Worm (Caenorhabditis elegans) whole organism, L1 larva: ENCODE results near the gene F16G10.7.

ENCODE experiments used
- C04F5.9 ChIP-seq: sonication (generic microtip); optimal IDR thresholded peaks from 2 replicates; lab custom pipeline; 2016; ENCODE audit warnings: missing genetic modification characterization, missing compliant biosample characterization
- C34B4.2 ChIP-seq: sonication (generic microtip); optimal IDR thresholded peaks from 2 replicates; lab custom pipeline; 2017; ENCODE audit warnings: mild to moderate bottlenecking, missing genetic modification characterization, missing compliant biosample characterization
- F16B12.6 ChIP-seq: fragments of 150-350 bp; optimal IDR thresholded peaks from 2 replicates; lab custom pipeline; 2014; ENCODE audit warnings: missing biosample characterization, missing genetic modification characterization
- aha-1 ChIP-seq: fragments of 150-350 bp; optimal IDR thresholded peaks from 2 replicates; lab custom pipeline; 2014; ENCODE audit warnings: missing biosample characterization, missing genetic modification characterization
- aly-2 ChIP-seq: fragments of 150-350 bp; optimal IDR thresholded peaks from 2 replicates; lab custom pipeline; 2014; ENCODE audit warnings: missing biosample characterization, missing genetic modification characterization
- ama-1 ChIP-seq: fragments of 150-350 bp; optimal IDR thresholded peaks from 2 replicates; lab custom pipeline; 2014
- blmp-1 ChIP-seq: fragments of 150-350 bp; optimal IDR thresholded peaks from 2 replicates; lab custom pipeline; 2014; ENCODE audit warnings: missing biosample characterization, missing genetic modification characterization
- ceh-8 ChIP-seq: fragments of 200-800 bp; sonication (Bioruptor generic); optimal IDR thresholded peaks from 2 replicates; lab custom pipeline; 2018; ENCODE audit warnings: mild to moderate bottlenecking, missing genetic modification characterization, moderate library complexity, missing compliant biosample characterization
- ceh-90 ChIP-seq: sonication (generic microtip); optimal IDR thresholded peaks from 2 replicates; lab custom pipeline; 2016; ENCODE audit warnings: missing genetic modification characterization, missing compliant biosample characterization
- dpl-1 ChIP-seq, 3 experiments: fragments of 150-350 bp in 2 of 3; sonication (generic microtip) in 1 of 3; optimal IDR thresholded peaks; 2 replicates each; lab custom pipeline; 2014 to 2017; ENCODE audit warnings: missing biosample characterization in 3 of 3, missing genetic modification characterization in 3 of 3, missing genetic modification reagents in 3 of 3
- dsc-1 ChIP-seq: sonication (generic microtip); optimal IDR thresholded peaks from 2 replicates; lab custom pipeline; 2016; ENCODE audit warnings: mild to moderate bottlenecking, missing genetic modification characterization, missing compliant biosample characterization
- efl-1 ChIP-seq, 4 experiments: fragments of 150-350 bp; optimal IDR thresholded peaks in 3 of 4; peaks in 1 of 4; 1 replicate in 1 of 4; 2 replicates in 3 of 4; lab custom pipeline; 2014; ENCODE audit warnings: missing biosample characterization in 2 of 4, missing genetic modification characterization in 2 of 4, missing genetic modification reagents in 2 of 4
- efl-3 ChIP-seq: fragments of 200-800 bp; sonication (Bioruptor generic); optimal IDR thresholded peaks from 2 replicates; lab custom pipeline; 2018; ENCODE audit warnings: mild to moderate bottlenecking, missing genetic modification characterization, missing compliant biosample characterization
- egl-13 ChIP-seq: sonication (generic microtip); optimal IDR thresholded peaks from 2 replicates; lab custom pipeline; 2016; ENCODE audit warnings: missing genotype, missing genetic modification reagents, missing genetic modification characterization, missing compliant biosample characterization
- elt-2 ChIP-seq: sonication (generic microtip); optimal IDR thresholded peaks from 2 replicates; lab custom pipeline; 2016; ENCODE audit warnings: missing genetic modification characterization, mild to moderate bottlenecking, inconsistent platforms, missing compliant biosample characterization, missing genetic modification reagents
- fkh-10 ChIP-seq: sonication (generic microtip); optimal IDR thresholded peaks from 2 replicates; lab custom pipeline; 2017; ENCODE audit warnings: missing biosample characterization, missing genetic modification reagents, missing genetic modification characterization
- fkh-4 ChIP-seq: sonication (generic microtip); optimal IDR thresholded peaks from 2 replicates; lab custom pipeline; 2016; ENCODE audit warnings: missing compliant biosample characterization, missing genetic modification characterization, borderline replicate concordance
- hlh-17 ChIP-seq: fragments of 200-800 bp; sonication (Bioruptor generic); optimal IDR thresholded peaks from 2 replicates; lab custom pipeline; 2018; ENCODE audit warnings: missing genetic modification characterization, mild to moderate bottlenecking, missing compliant biosample characterization, moderate library complexity, borderline replicate concordance
- hpl-2 ChIP-seq: fragments of 150-350 bp; optimal IDR thresholded peaks from 2 replicates; lab custom pipeline; 2014; ENCODE audit warnings: missing biosample characterization, missing genetic modification reagents, missing genetic modification characterization
- irx-1 ChIP-seq: sonication (generic microtip); optimal IDR thresholded peaks from 2 replicates; lab custom pipeline; 2016; ENCODE audit warnings: missing genetic modification characterization, missing compliant biosample characterization
- jun-1 ChIP-seq: fragments of 150-350 bp; optimal IDR thresholded peaks from 2 replicates; lab custom pipeline; 2014; ENCODE audit warnings: missing biosample characterization, missing genetic modification reagents, missing genetic modification characterization
- lin-14 ChIP-seq: fragments of 200-800 bp; sonication (Bioruptor generic); optimal IDR thresholded peaks from 2 replicates; lab custom pipeline; 2018; ENCODE audit warnings: mild to moderate bottlenecking, missing genetic modification characterization, moderate library complexity, missing compliant biosample characterization
- lin-35 ChIP-seq, 2 experiments: fragments of 150-350 bp; optimal IDR thresholded peaks; 2 replicates each; lab custom pipeline; 2014; ENCODE audit warnings: missing biosample characterization in 2 of 2, missing genetic modification characterization in 2 of 2, missing genetic modification reagents in 2 of 2
- lin-39 ChIP-seq: fragments of 150-350 bp; optimal IDR thresholded peaks from 2 replicates; lab custom pipeline; 2014; ENCODE audit warnings: missing biosample characterization, missing genetic modification reagents, missing genetic modification characterization
- lir-3 ChIP-seq: sonication (generic microtip); optimal IDR thresholded peaks from 2 replicates; lab custom pipeline; 2016; ENCODE audit warnings: mild to moderate bottlenecking, missing genetic modification characterization, moderate library complexity, missing compliant biosample characterization; ENCODE audit not compliant: poor library complexity
- lsy-2 ChIP-seq, 2 experiments: fragments of 150-350 bp; optimal IDR thresholded peaks; 2 replicates each; lab custom pipeline; 2014; ENCODE audit warnings: missing biosample characterization in 2 of 2, missing genetic modification characterization in 2 of 2
- mab-9 ChIP-seq: fragments of 200-800 bp; sonication (Bioruptor generic); IDR thresholded peaks from 2 replicates; pipeline ENCODE4 v1.3.6; 2022; ENCODE audit warnings: missing genetic modification reagents, missing genetic modification characterization, missing compliant biosample characterization
- mdl-1 ChIP-seq, 2 experiments: fragments of 150-350 bp; optimal IDR thresholded peaks; 2 replicates each; lab custom pipeline; 2014 to 2017; ENCODE audit warnings: missing biosample characterization in 2 of 2, missing genetic modification characterization in 2 of 2, inconsistent platforms in 1 of 2
- mef-2 ChIP-seq: fragments of 150-350 bp; optimal IDR thresholded peaks from 2 replicates; lab custom pipeline; 2014; ENCODE audit warnings: missing biosample characterization, missing genetic modification characterization
- mep-1 ChIP-seq: fragments of 150-350 bp; optimal IDR thresholded peaks from 2 replicates; lab custom pipeline; 2014; ENCODE audit warnings: missing biosample characterization, missing genetic modification characterization
- nhr-20 ChIP-seq: sonication (generic microtip); optimal IDR thresholded peaks from 2 replicates; lab custom pipeline; 2016; ENCODE audit warnings: mild to moderate bottlenecking, missing genetic modification characterization, missing compliant biosample characterization
- nhr-28 ChIP-seq: fragments of 150-350 bp; optimal IDR thresholded peaks from 2 replicates; lab custom pipeline; 2014; ENCODE audit warnings: missing biosample characterization, missing genetic modification characterization
- nhr-47 ChIP-seq: sonication (generic microtip); optimal IDR thresholded peaks from 2 replicates; lab custom pipeline; 2016; ENCODE audit warnings: mild to moderate bottlenecking, missing genetic modification characterization, moderate library complexity, missing compliant biosample characterization
- nhr-71 ChIP-seq: sonication (generic microtip); optimal IDR thresholded peaks from 2 replicates; lab custom pipeline; 2016; ENCODE audit warnings: mild to moderate bottlenecking, missing genetic modification characterization, moderate library complexity, missing compliant biosample characterization
- nhr-76 ChIP-seq: sonication (generic microtip); optimal IDR thresholded peaks from 2 replicates; lab custom pipeline; 2017; ENCODE audit warnings: missing biosample characterization, missing genetic modification characterization
- nhr-84 ChIP-seq: sonication (generic microtip); optimal IDR thresholded peaks from 2 replicates; lab custom pipeline; 2017; ENCODE audit warnings: missing biosample characterization, missing genetic modification characterization
- nhr-85 ChIP-seq: sonication (generic microtip); peaks from one replicate; lab custom pipeline; 2016; ENCODE audit warnings: missing genetic modification characterization, inconsistent platforms, missing compliant biosample characterization
- nhr-90 ChIP-seq: sonication (generic microtip); optimal IDR thresholded peaks from 2 replicates; lab custom pipeline; 2016; ENCODE audit warnings: mild to moderate bottlenecking, missing genetic modification characterization, missing compliant biosample characterization; ENCODE audit not compliant: poor library complexity
- pax-3 ChIP-seq: fragments of 200-800 bp; sonication (Bioruptor generic); optimal IDR thresholded peaks from 2 replicates; lab custom pipeline; 2018; ENCODE audit warnings: mild to moderate bottlenecking, missing genetic modification characterization, moderate library complexity, missing compliant biosample characterization
- skn-1 ChIP-seq: fragments of 150-350 bp; optimal IDR thresholded peaks from 2 replicates; lab custom pipeline; 2014; ENCODE audit warnings: missing biosample characterization, missing genetic modification characterization
- snu-23 ChIP-seq: sonication (generic microtip); optimal IDR thresholded peaks from 2 replicates; lab custom pipeline; 2016; ENCODE audit warnings: missing genetic modification characterization, missing compliant biosample characterization
- sox-4 ChIP-seq: sonication (generic microtip); optimal IDR thresholded peaks from 2 replicates; lab custom pipeline; 2016; ENCODE audit warnings: missing genetic modification characterization, missing compliant biosample characterization
- sptf-1 ChIP-seq: fragments of 150-350 bp; optimal IDR thresholded peaks from 2 replicates; lab custom pipeline; 2014; ENCODE audit warnings: missing biosample characterization, missing genetic modification characterization
- swsn-7 ChIP-seq: sonication (generic microtip); optimal IDR thresholded peaks from 2 replicates; lab custom pipeline; 2016; ENCODE audit warnings: missing genetic modification characterization, missing compliant biosample characterization
- unc-130 ChIP-seq: fragments of 150-350 bp; optimal IDR thresholded peaks from 2 replicates; lab custom pipeline; 2017; ENCODE audit warnings: missing biosample characterization, missing genetic modification characterization, inconsistent platforms
- unc-30 ChIP-seq: sonication (generic microtip); optimal IDR thresholded peaks from 2 replicates; lab custom pipeline; 2017; ENCODE audit warnings: missing biosample characterization, missing genetic modification characterization
- unc-62 ChIP-seq: fragments of 150-350 bp; optimal IDR thresholded peaks from 2 replicates; lab custom pipeline; 2014; ENCODE audit warnings: missing biosample characterization, missing genetic modification reagents, missing genetic modification characterization
- unc-98 ChIP-seq: fragments of 200-800 bp; sonication (Bioruptor generic); IDR thresholded peaks from 2 replicates; pipeline ENCODE4 v1.3.6; 2022; ENCODE audit warnings: missing genetic modification characterization, missing compliant biosample characterization
- vab-15 ChIP-seq: sonication (generic microtip); optimal IDR thresholded peaks from 2 replicates; lab custom pipeline; 2017; ENCODE audit warnings: missing genotype, mild to moderate bottlenecking, missing genetic modification characterization, missing compliant biosample characterization
- zip-4 ChIP-seq: fragments of 200-800 bp; sonication (Bioruptor generic); optimal IDR thresholded peaks from 2 replicates; lab custom pipeline; 2018; ENCODE audit warnings: mild to moderate bottlenecking, missing genetic modification characterization, moderate library complexity, missing compliant biosample characterization
- ztf-4 ChIP-seq: fragments of 150-350 bp; optimal IDR thresholded peaks from 2 replicates; lab custom pipeline; 2014; ENCODE audit warnings: missing biosample characterization, missing genetic modification characterization

The F16G10.7 gene

ce11 chrII:2417889-2418288, 37.8 kb upstream of the F16G10.7 start, which contains the start of the genes F42G2.5 and F42G2.7:
F42G2.5 (minus strand) TSS chrII:2417989.
F42G2.7 (plus strand) TSS chrII:2418158.
- TF ChIP-seq aha-1: no peak
- TF ChIP-seq nhr-20: no peak
- TF ChIP-seq nhr-76 (tag; lab: Kevin White, UChicago): no peak
- TF ChIP-seq vab-15 (tag; lab: Kevin White, UChicago): no peak

DNA sequence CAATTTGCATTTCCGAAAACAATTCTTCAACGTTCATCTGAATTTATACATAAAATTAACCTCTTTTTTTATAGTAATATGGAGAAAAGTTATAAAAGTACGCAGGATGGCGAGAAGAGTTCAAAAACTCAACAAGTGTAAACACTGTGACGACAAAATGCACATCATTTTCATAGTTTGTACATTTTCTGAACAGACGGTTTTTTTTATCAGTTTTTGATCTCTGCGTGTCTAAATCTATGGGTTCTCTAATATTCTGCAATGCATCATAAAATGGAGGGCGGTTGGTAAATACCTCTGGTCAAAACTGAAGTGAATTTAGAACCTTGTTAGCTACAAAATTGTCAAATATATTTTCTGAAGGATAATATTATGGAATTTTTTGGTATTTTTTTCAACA, 35.4 kb upstream of the F16G10.7 start, which contains the start of gene fbxa-4:
TSS of gene fbxa-4 (minus strand) at position 93 of the 400 bp plus-strand sequence.
- TF ChIP-seq aly-2 (tag; lab: Kevin White, UChicago): no peak
- TF ChIP-seq C34B4.2 (tag; lab: Kevin White, UChicago): no peak
- TF ChIP-seq efl-3: no peak
- TF ChIP-seq F16B12.6 (tag; lab: Kevin White, UChicago): peak; percentile 44
- TF ChIP-seq unc-30 (tag; lab: Kevin White, UChicago): no peak
- TF ChIP-seq sptf-1 (tag; lab: Kevin White, UChicago): no peak
- no peak for TF ChIP-seq jun-1 (tag; lab: Kevin White, UChicago)
- TF ChIP-seq dsc-1: no peak
- TF ChIP-seq hlh-17 (GFP tag; lab: Kevin White, UChicago): no peak
- no peak for TF ChIP-seq lir-3 (tag; lab: Kevin White, UChicago)
- TF ChIP-seq sox-4 (tag; lab: Kevin White, UChicago): no peak
- TF ChIP-seq nhr-90 (tag; lab: Kevin White, UChicago): peak; percentile 11
- TF ChIP-seq elt-2 (tag; lab: Kevin White, UChicago): peak; percentile 65
- TF ChIP-seq ztf-4 (tag; lab: Kevin White, UChicago): no peak
- no peak for TF ChIP-seq lin-14 (GFP tag; lab: Kevin White, UChicago)
- no peak for TF ChIP-seq fkh-4 (tag; lab: Kevin White, UChicago)
- peak in 1 of 2 experiments; percentile 15 for TF ChIP-seq lsy-2 (tag; optimal IDR thresholded peaks at IDR 0.05; lab: Kevin White, UChicago)
- no peak for TF ChIP-seq ceh-8 (GFP tag; lab: Kevin White, UChicago)
- peak in 1 of 2 experiments; percentile 27 for TF ChIP-seq efl-1 (optimal IDR thresholded peaks at IDR 0.05; lab: Kevin White, UChicago)
- peak in 1 of 2 experiments; percentile 35 for TF ChIP-seq efl-1 (GFP tag; optimal IDR thresholded peaks at IDR 0.05 in 1 of 2; lab: Kevin White, UChicago)
- TF ChIP-seq ama-1 (lab: Kevin White, UChicago): no peak
- TF ChIP-seq unc-62 (GFP tag; lab: Kevin White, UChicago): no peak
- TF ChIP-seq nhr-28: no peak
- no peak for TF ChIP-seq vab-15 (tag; lab: Kevin White, UChicago)
- no peak for TF ChIP-seq fkh-10 (GFP tag; lab: Kevin White, UChicago)
- TF ChIP-seq unc-98: no peak
- TF ChIP-seq zip-4 (GFP tag; lab: Kevin White, UChicago): no peak
- no peak for TF ChIP-seq mep-1
- TF ChIP-seq nhr-47: no peak
- TF ChIP-seq hpl-2 (GFP tag; lab: Kevin White, UChicago): no peak
- TF ChIP-seq lin-39 (tag; lab: Kevin White, UChicago): no peak
- no peak for TF ChIP-seq snu-23
- no peak for TF ChIP-seq egl-13 (tag; lab: Kevin White, UChicago)
- no peak for TF ChIP-seq blmp-1 (tag; lab: Kevin White, UChicago)
- TF ChIP-seq skn-1: no peak
- TF ChIP-seq lin-35 (GFP tag; optimal IDR thresholded peaks at IDR 0.05; lab: Kevin White, UChicago): peak in 1 of 2 experiments; percentile 51
- no peak for TF ChIP-seq mef-2 (tag; lab: Kevin White, UChicago)
- TF ChIP-seq mdl-1 (tag; optimal IDR thresholded peaks at IDR 0.05; lab: Kevin White, UChicago): no peak
- peak in 1 of 3 experiments; percentile 4 for TF ChIP-seq dpl-1 (GFP tag; optimal IDR thresholded peaks at IDR 0.05; lab: Kevin White, UChicago)
- TF ChIP-seq mab-9: no peak
- no peak for TF ChIP-seq C04F5.9 (tag; lab: Kevin White, UChicago)
- TF ChIP-seq nhr-84: no peak
- TF ChIP-seq swsn-7 (tag; lab: Kevin White, UChicago): no peak
- no peak for TF ChIP-seq pax-3
- no peak for TF ChIP-seq nhr-71
- no peak for TF ChIP-seq irx-1 (tag; lab: Kevin White, UChicago)
- no peak for TF ChIP-seq unc-130 (tag; lab: Kevin White, UChicago)
- no peak for TF ChIP-seq ceh-90 (tag; lab: Kevin White, UChicago)
- TF ChIP-seq nhr-85 (tag; lab: Kevin White, UChicago): no peak
